Worm (Caenorhabditis elegans): Measurements from ENCODE around the gene mog-3.

Gene mog-3

ce11 chrIII:5277740-5278139 is 30.7 kb upstream of the mog-3 start, which contains the start of gene clk-1:
clk-1 (plus strand) TSS chrIII:5277894.
- TF ChIP-seq ama-1 (optimal IDR thresholded peaks at IDR 0.05), result no peak
- no peak for TF ChIP-seq isw-1 (GFP tag; IDR thresholded peaks at IDR 0.05)
- no peak for TF ChIP-seq lin-39 (tag; optimal IDR thresholded peaks at IDR 0.05)
- TF ChIP-seq mdl-1 (tag; optimal IDR thresholded peaks at IDR 0.05), result no peak
- no peak for TF ChIP-seq ces-1 (GFP tag; optimal IDR thresholded peaks at IDR 0.05)

DNA sequence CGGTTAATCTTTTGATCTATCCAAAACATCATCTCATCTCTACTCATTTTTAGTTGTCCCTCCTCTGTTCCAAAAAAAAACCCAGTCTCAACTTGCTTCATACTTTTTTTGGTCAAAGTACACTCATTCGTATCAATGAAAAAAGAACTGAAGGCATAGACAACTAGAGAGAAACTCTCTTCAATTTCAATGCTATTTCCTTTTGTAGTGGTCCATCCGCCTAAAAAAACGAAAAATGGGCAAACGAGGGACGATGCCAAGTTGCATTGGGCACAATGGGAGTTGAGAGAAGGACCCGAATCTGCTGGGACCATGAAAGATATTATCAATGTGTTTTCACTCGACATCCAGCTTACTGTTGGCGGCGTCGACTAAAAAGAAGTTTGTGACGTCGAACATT is 28.2 kb upstream of the mog-3 start:
- TF ChIP-seq nhr-19 (GFP tag; conservative IDR thresholded peaks at IDR 0.05) (peak; percentile 59), lin-15B (tag; optimal IDR thresholded peaks at IDR 0.05) (no peak), ceh-82 (tag; optimal IDR thresholded peaks at IDR 0.05) (peak in 1 of 3 experiments; percentile 35), tbx-2 (tag; optimal IDR thresholded peaks at IDR 0.05) (peak; percentile 5), nhr-11 (tag; optimal IDR thresholded peaks at IDR 0.05) (no peak), nhr-71 (tag; optimal IDR thresholded peaks at IDR 0.05) (peak; percentile 32), skn-1 (tag; optimal IDR thresholded peaks at IDR 0.05) (no peak), Y116A8C.19 (tag; optimal IDR thresholded peaks at IDR 0.05; ENCODE audit: borderline replicate concordance) (no peak), dpl-1 (GFP tag; optimal IDR thresholded peaks at IDR 0.05) (peak in 1 of 3 experiments; percentile 20), C16A3.4 (tag; optimal IDR thresholded peaks at IDR 0.05) (no peak), lsy-2 (tag; optimal IDR thresholded peaks at IDR 0.05) (peak in 1 of 2 experiments; percentile 35), mep-1 (tag; optimal IDR thresholded peaks at IDR 0.05) (peak; percentile 16), lin-14 (GFP tag; optimal IDR thresholded peaks at IDR 0.05) (peak; percentile 77), ztf-4 (tag; optimal IDR thresholded peaks at IDR 0.05) (no peak), snu-23 (GFP tag; optimal IDR thresholded peaks at IDR 0.05) (peak; percentile 31), lir-3 (tag; optimal IDR thresholded peaks at IDR 0.05; ENCODE audit: poor library complexity) (no peak), unc-98 (GFP tag; IDR thresholded peaks at IDR 0.05) (no peak), swsn-7 (tag; optimal IDR thresholded peaks at IDR 0.05) (peak; percentile 0), efl-1 (optimal IDR thresholded peaks at IDR 0.05) (peak; percentile 38 to 61), efl-1 (GFP tag; optimal IDR thresholded peaks at IDR 0.05 in 1 of 2) (peak in 1 of 2 experiments; percentile 92), hlh-4 (tag; optimal IDR thresholded peaks at IDR 0.05) (no peak), lin-35 (GFP tag; optimal IDR thresholded peaks at IDR 0.05) (peak in 1 of 2 experiments; percentile 26), isw-1 (GFP tag; IDR thresholded peaks at IDR 0.05) (no peak), nhr-90 (tag; optimal IDR thresholded peaks at IDR 0.05; ENCODE audit: poor library complexity) (no peak), alr-1 (tag; optimal IDR thresholded peaks at IDR 0.05; ENCODE audit: borderline replicate concordance) (no peak), hlh-17 (GFP tag; optimal IDR thresholded peaks at IDR 0.05; ENCODE audit: borderline replicate concordance) (no peak)

ce11 chrIII:5285484-5285883 is 22.9 kb upstream of the mog-3 start:
- TF ChIP-seq egl-27 (tag; optimal IDR thresholded peaks at IDR 0.05) (no peak), ceh-90 (tag; optimal IDR thresholded peaks at IDR 0.05) (no peak), xbp-1 (tag; optimal IDR thresholded peaks at IDR 0.05) (no peak), nhr-90 (tag; optimal IDR thresholded peaks at IDR 0.05; ENCODE audit: poor library complexity) (no peak), efl-3 (GFP tag; optimal IDR thresholded peaks at IDR 0.05) (no peak), mdl-1 (tag; optimal IDR thresholded peaks at IDR 0.05) (no peak), Y116A8C.19 (tag; optimal IDR thresholded peaks at IDR 0.05; ENCODE audit: borderline replicate concordance) (no peak), C04F5.9 (tag; optimal IDR thresholded peaks at IDR 0.05) (no peak), egl-13 (tag; optimal IDR thresholded peaks at IDR 0.05) (no peak), skn-1 (tag; optimal IDR thresholded peaks at IDR 0.05) (no peak), dpl-1 (GFP tag; optimal IDR thresholded peaks at IDR 0.05) (no peak), sup-37 (GFP tag; optimal IDR thresholded peaks at IDR 0.05) (no peak)

DNA sequence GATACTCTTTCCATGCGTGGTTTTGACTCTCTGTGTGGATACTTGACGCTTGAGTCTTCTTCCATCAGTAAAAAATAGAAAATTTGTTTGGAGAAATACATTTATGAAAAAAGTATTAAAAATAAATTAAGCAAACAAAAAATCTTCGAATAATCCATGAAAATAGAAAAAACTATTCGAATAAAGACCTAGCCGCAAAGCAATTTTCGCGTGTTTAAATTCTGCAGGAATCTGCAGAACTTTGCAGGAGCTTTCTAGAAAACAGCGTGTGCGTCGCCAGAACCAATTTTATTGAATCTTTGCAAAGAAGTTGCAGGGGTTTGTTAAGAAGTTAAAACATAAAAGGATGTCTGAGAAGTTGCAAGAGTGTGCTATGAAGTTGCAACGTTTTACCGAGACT is 22.2 kb upstream of the mog-3 start, which contains the start of gene ZC395.11:
Gene ZC395.11 (minus strand): TSS at position 101 of the 400 bp plus-strand sequence.
- TF ChIP-seq elt-3 (tag; optimal IDR thresholded peaks at IDR 0.05) (no peak), snpc-4 (tag; optimal IDR thresholded peaks at IDR 0.05) (no peak), hpl-2 (GFP tag; optimal IDR thresholded peaks at IDR 0.05) (no peak), pag-3 (tag; optimal IDR thresholded peaks at IDR 0.05; ENCODE audit: borderline replicate concordance, insufficient read depth) (no peak), nhr-11 (tag; optimal IDR thresholded peaks at IDR 0.05) (no peak), snu-23 (GFP tag; optimal IDR thresholded peaks at IDR 0.05) (no peak), jun-1 (tag; optimal IDR thresholded peaks at IDR 0.05) (no peak)
